Worm (Caenorhabditis elegans) whole organism, midembryonic: ENCODE data around the gene M79.2.

ENCODE experiments used
- klf-2 ChIP-seq: fragments of 200-800 bp; sonication (Bioruptor generic); conservative IDR thresholded peaks from 2 replicates; pipeline ENCODE4 v1.3.6; 2022; ENCODE audit warnings: missing genetic modification reagents, missing genetic modification characterization, missing compliant biosample characterization
- med-1 ChIP-seq: sonication (generic microtip); optimal IDR thresholded peaks from 2 replicates; lab custom pipeline; 2017; ENCODE audit warnings: missing genetic modification characterization, mild to moderate bottlenecking, missing compliant biosample characterization, antibody characterized with exemption, missing genetic modification reagents; ENCODE audit not compliant: insufficient read depth

DNA sequence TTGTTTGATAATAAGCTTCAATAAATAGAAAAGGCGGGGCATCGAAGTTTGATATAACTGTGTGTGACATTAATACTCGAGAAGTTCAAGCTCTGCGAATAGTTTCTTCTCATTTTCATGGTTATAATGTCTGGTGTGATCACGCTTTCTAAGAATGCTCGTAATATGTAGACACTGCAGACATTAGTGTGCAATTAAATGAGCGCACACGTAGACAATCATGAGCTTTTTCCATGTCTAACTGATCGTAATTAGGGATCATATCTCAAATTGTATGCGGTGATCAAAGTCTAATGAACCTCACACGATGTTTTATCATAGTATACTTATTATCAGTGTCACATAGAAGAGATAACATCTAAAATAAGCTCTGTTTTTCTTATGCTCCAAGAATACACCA is 21.5 kb upstream of the M79.2 start:
- no peak for TF ChIP-seq klf-2 (GFP tag; lab: Robert Waterston, UW)
- no peak for TF ChIP-seq med-1 (GFP tag; lab: Kevin White, UChicago)
